Fruit fly (Drosophila melanogaster) S2 (cell line): ENCODE data around the gene Mob2.

Experiments
- CG8478 ChIP-seq: fragments of >200 bp; optimal IDR thresholded peaks from 2 replicates; lab custom pipeline; 2018
- CTCF ChIP-seq, 2 experiments: fragments of >200 bp; optimal IDR thresholded peaks; 2 replicates each; lab custom pipeline; 2018

- TF ChIP-seq CTCF (optimal IDR thresholded peaks at IDR 0.05; lab: Kevin White, UChicago) (no peak), CG8478 (no peak)
Measured at dm6 chr3L:11487327-11487973, 74.6 kb downstream of the Mob2 start, which contains the start of gene chrb.
